Worm (Caenorhabditis elegans) whole organism, mixed stage, embryonic: ENCODE results near the gene nhr-260.

Experiments used
- drap-1 ChIP-seq: fragments of 200-800 bp; sonication (Bioruptor generic); optimal IDR thresholded peaks from 3 replicates; lab custom pipeline; 2018; ENCODE audit warnings: mild to moderate bottlenecking, missing genetic modification characterization, missing compliant biosample characterization
- nhr-28 ChIP-seq: fragments of 150-350 bp; optimal IDR thresholded peaks from 2 replicates; lab custom pipeline; 2014; ENCODE audit warnings: missing biosample characterization, missing genetic modification characterization
- tbx-8 ChIP-seq: fragments of 200-800 bp; sonication (Bioruptor generic); optimal IDR thresholded peaks from 2 replicates; lab custom pipeline; 2018; ENCODE audit warnings: mild to moderate bottlenecking, missing genetic modification characterization, moderate library complexity, missing compliant biosample characterization
- unc-62 ChIP-seq: fragments of 150-350 bp; optimal IDR thresholded peaks from 2 replicates; lab custom pipeline; 2014; ENCODE audit warnings: missing biosample characterization, missing genetic modification reagents, missing genetic modification characterization

DNA sequence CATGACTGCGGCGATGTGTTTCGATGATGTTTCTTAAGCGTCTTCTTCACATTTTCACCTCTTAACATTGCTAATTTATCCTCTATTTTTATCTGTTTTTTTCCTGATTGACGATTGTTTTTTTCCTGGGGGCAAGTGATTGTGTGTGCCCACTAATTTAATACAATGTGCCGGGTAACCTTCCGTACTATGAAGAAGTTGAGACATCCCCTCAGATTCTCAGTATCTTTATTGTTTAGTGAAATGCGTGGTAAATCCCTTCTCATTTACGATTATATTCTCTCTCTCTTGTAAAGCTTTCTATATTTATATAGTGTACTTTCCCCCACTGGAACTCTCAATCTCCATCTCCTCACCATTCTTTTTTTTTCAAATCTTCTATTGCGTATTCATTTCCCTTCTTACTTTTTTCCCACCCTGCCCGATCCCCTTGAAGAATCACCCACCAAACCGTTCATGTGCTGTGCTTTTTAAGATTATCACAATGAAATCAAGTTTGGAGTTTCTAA lies 35.1 kb downstream of the nhr-260 start:
- TF ChIP-seq tbx-8 (GFP tag; lab: Kevin White, UChicago) (no peak), drap-1 (no peak), unc-62 (no peak), nhr-28 (tag; lab: Kevin White, UChicago) (no peak)
